Fruit fly (Drosophila melanogaster) whole organism, embryonic: ENCODE data around the gene hop.

Source experiments
- Ada2b ChIP-seq: fragments of 200-800 bp; sonication (Bioruptor generic); IDR thresholded peaks from 2 replicates; pipeline ENCODE4 v1.3.6; 2022; ENCODE audit warnings: missing biosample characterization, missing genetic modification characterization
- Aef1 ChIP-seq: fragments of 200-800 bp; sonication (Bioruptor generic); IDR thresholded peaks from 3 replicates; pipeline ENCODE4 v1.3.6; 2022; ENCODE audit warnings: missing biosample characterization, missing genetic modification characterization
- Antp ChIP-seq: fragments of 200-800 bp; sonication (Bioruptor generic); optimal IDR thresholded peaks from 3 replicates; lab custom pipeline; 2016; ENCODE audit warnings: missing biosample characterization, missing genetic modification characterization
- Bgb ChIP-seq: fragments of 200-800 bp; sonication (Bioruptor generic); IDR thresholded peaks from 2 replicates; pipeline ENCODE4 v1.3.6; 2022; ENCODE audit warnings: missing biosample characterization, missing genetic modification characterization; ENCODE audit not compliant: partially characterized antibody
- CG10147 ChIP-seq: fragments of 200-800 bp; sonication (Bioruptor generic); optimal IDR thresholded peaks from 2 replicates; lab custom pipeline; 2019; ENCODE audit warnings: missing biosample characterization, mild to moderate bottlenecking, missing genetic modification characterization, moderate library complexity
- CG1024 ChIP-seq: fragments of 200-800 bp; sonication (Bioruptor generic); IDR thresholded peaks from 2 replicates; pipeline ENCODE4 v1.3.6; 2022; ENCODE audit warnings: missing biosample characterization, missing genetic modification characterization
- CG13123 ChIP-seq: fragments of 200-800 bp; sonication (Bioruptor generic); optimal IDR thresholded peaks from 2 replicates; lab custom pipeline; 2016; ENCODE audit warnings: missing biosample characterization, missing genetic modification characterization
- CG13287 ChIP-seq: fragments of 200-800 bp; sonication (Bioruptor generic); IDR thresholded peaks from 2 replicates; pipeline ENCODE4 v1.3.6; 2022; ENCODE audit warnings: missing biosample characterization, missing genetic modification characterization; ENCODE audit not compliant: partially characterized antibody
- CG13894 ChIP-seq: fragments of 200-800 bp; sonication (Bioruptor generic); optimal IDR thresholded peaks from 3 replicates; lab custom pipeline; 2018; ENCODE audit warnings: missing biosample characterization, mild to moderate bottlenecking, missing genetic modification characterization, moderate library complexity
- CG14667 ChIP-seq: fragments of 200-800 bp; sonication (Bioruptor generic); IDR thresholded peaks from 2 replicates; pipeline ENCODE4 v1.3.6; 2022; ENCODE audit warnings: missing biosample characterization, missing genetic modification characterization
- CG15601 ChIP-seq: fragments of 200-800 bp; sonication (Bioruptor generic); optimal IDR thresholded peaks from 3 replicates; lab custom pipeline; 2019; ENCODE audit warnings: missing biosample characterization, mild to moderate bottlenecking, missing genetic modification characterization, moderate library complexity
- CG17328 ChIP-seq: fragments of 200-800 bp; sonication (Bioruptor generic); IDR thresholded peaks from 2 replicates; pipeline ENCODE4 v1.3.6; 2022; ENCODE audit warnings: missing biosample characterization, missing genetic modification characterization
- CG17359 ChIP-seq: fragments of 200-800 bp; sonication (Bioruptor generic); optimal IDR thresholded peaks from 3 replicates; lab custom pipeline; 2018; ENCODE audit warnings: missing biosample characterization, mild to moderate bottlenecking, missing genetic modification characterization, moderate library complexity
- CG3281 ChIP-seq: fragments of 200-800 bp; sonication (Bioruptor generic); optimal IDR thresholded peaks from 3 replicates; lab custom pipeline; 2017; ENCODE audit warnings: missing biosample characterization, mild to moderate bottlenecking, missing genetic modification characterization
- CG4282 ChIP-seq: fragments of 200-800 bp; sonication (Bioruptor generic); optimal IDR thresholded peaks from 2 replicates; lab custom pipeline; 2016; ENCODE audit warnings: missing biosample characterization, missing genetic modification characterization
- CG7372 ChIP-seq: fragments of 200-800 bp; sonication (Bioruptor generic); IDR thresholded peaks from 2 replicates; pipeline ENCODE4 v1.3.6; 2022; ENCODE audit warnings: missing biosample characterization, missing genetic modification characterization
- CG7556 ChIP-seq: fragments of 200-800 bp; sonication (Bioruptor generic); optimal IDR thresholded peaks from 2 replicates; lab custom pipeline; 2017; ENCODE audit warnings: missing biosample characterization, mild to moderate bottlenecking, missing genetic modification characterization
- CG7745 ChIP-seq: fragments of 200-800 bp; sonication (Bioruptor generic); optimal IDR thresholded peaks from 2 replicates; lab custom pipeline; 2018; ENCODE audit warnings: missing biosample characterization, mild to moderate bottlenecking, missing genetic modification characterization, moderate library complexity
- CG7963 ChIP-seq: fragments of 200-800 bp; sonication (Bioruptor generic); IDR thresholded peaks from 3 replicates; pipeline ENCODE4 v1.3.6; 2022; ENCODE audit warnings: missing biosample characterization, missing genetic modification characterization; ENCODE audit not compliant: partially characterized antibody
- Dll ChIP-seq: fragments of 200-800 bp; sonication (Bioruptor generic); IDR thresholded peaks from 4 replicates; pipeline ENCODE4 v1.3.6; 2022; ENCODE audit warnings: missing biosample characterization, missing genetic modification characterization; ENCODE audit not compliant: partially characterized antibody
- Fer2 ChIP-seq: fragments of 200-800 bp; sonication (Bioruptor generic); optimal IDR thresholded peaks from 2 replicates; lab custom pipeline; 2018; ENCODE audit warnings: missing biosample characterization, mild to moderate bottlenecking, missing genetic modification characterization, moderate library complexity
- Gsc ChIP-seq: fragments of 200-800 bp; sonication (Bioruptor generic); IDR thresholded peaks from 2 replicates; pipeline ENCODE4 v1.3.6; 2022; ENCODE audit warnings: missing biosample characterization, missing genetic modification characterization
- Gug ChIP-seq: fragments of 200-800 bp; sonication (Bioruptor generic); IDR thresholded peaks from 4 replicates; pipeline ENCODE4 v1.3.6; 2022; ENCODE audit warnings: missing biosample characterization, missing genetic modification characterization
- HLH54F ChIP-seq: fragments of 200-800 bp; sonication (Bioruptor generic); optimal IDR thresholded peaks from 3 replicates; lab custom pipeline; 2016; ENCODE audit warnings: missing biosample characterization, missing genetic modification characterization
- HmgD ChIP-seq: fragments of 200-800 bp; sonication (Bioruptor generic); optimal IDR thresholded peaks from 3 replicates; lab custom pipeline; 2016; ENCODE audit warnings: missing biosample characterization, missing genetic modification characterization
- Hmr ChIP-seq: fragments of 200-800 bp; sonication (Bioruptor generic); optimal IDR thresholded peaks from 3 replicates; lab custom pipeline; 2017; ENCODE audit warnings: mild to moderate bottlenecking, missing biosample characterization, missing genetic modification reagents, missing genetic modification characterization
- Hr51 ChIP-seq, 2 experiments: fragments of 200-800 bp; sonication (Bioruptor generic); optimal IDR thresholded peaks; 2 replicates in 1 of 2; 3 replicates in 1 of 2; lab custom pipeline; 2016 to 2018; ENCODE audit warnings: missing biosample characterization in 2 of 2, missing genetic modification characterization in 2 of 2, mild to moderate bottlenecking in 1 of 2, moderate library complexity in 1 of 2
- Lim3 ChIP-seq: fragments of 200-800 bp; sonication (Bioruptor generic); IDR thresholded peaks from 2 replicates; pipeline ENCODE4 v1.3.6; 2022; ENCODE audit warnings: missing biosample characterization, missing genetic modification characterization
- Scr ChIP-seq: fragments of 200-800 bp; sonication (Bioruptor generic); IDR thresholded peaks from 2 replicates; pipeline ENCODE4 v1.3.6; 2022; ENCODE audit warnings: missing biosample characterization, missing genetic modification characterization; ENCODE audit not compliant: partially characterized antibody
- Ssrp ChIP-seq: fragments of 200-800 bp; sonication (Bioruptor generic); optimal IDR thresholded peaks from 2 replicates; lab custom pipeline; 2018; ENCODE audit warnings: missing biosample characterization, mild to moderate bottlenecking, missing genetic modification characterization, moderate library complexity
- Stat92E ChIP-seq, 3 experiments: fragments of >200 bp in 2 of 3; fragments of 200-800 bp in 1 of 3; sonication (Bioruptor generic) in 1 of 3; optimal IDR thresholded peaks; 2 replicates each; lab custom pipeline; 2017 to 2019; ENCODE audit warnings: missing biosample characterization in 3 of 3, missing genetic modification characterization in 3 of 3, mild to moderate bottlenecking in 1 of 3, moderate library complexity in 1 of 3
- al ChIP-seq: fragments of 200-800 bp; sonication (Bioruptor generic); IDR thresholded peaks from 2 replicates; pipeline ENCODE4 v1.3.6; 2022; ENCODE audit warnings: missing biosample characterization, missing genetic modification characterization
- crol ChIP-seq: fragments of 200-800 bp; sonication (Bioruptor generic); IDR thresholded peaks from 2 replicates; pipeline ENCODE4 v1.3.6; 2022; ENCODE audit warnings: missing biosample characterization, missing genetic modification characterization
- dimm ChIP-seq: fragments of 200-800 bp; sonication (Bioruptor generic); IDR thresholded peaks from 2 replicates; pipeline ENCODE4 v1.3.6; 2022; ENCODE audit warnings: missing biosample characterization, missing genetic modification characterization
- disco-r ChIP-seq: fragments of 200-800 bp; sonication (Bioruptor generic); optimal IDR thresholded peaks from 2 replicates; lab custom pipeline; 2016; ENCODE audit warnings: missing biosample characterization, missing genetic modification characterization
- dpn ChIP-seq, 2 experiments: fragments of 200-800 bp; sonication (Bioruptor generic); optimal IDR thresholded peaks; 3 replicates each; lab custom pipeline; 2016; ENCODE audit warnings: missing biosample characterization in 2 of 2, missing genetic modification characterization in 2 of 2
- fd3F ChIP-seq: fragments of 200-800 bp; sonication (Bioruptor generic); optimal IDR thresholded peaks from 2 replicates; lab custom pipeline; 2018; ENCODE audit warnings: missing biosample characterization, mild to moderate bottlenecking, missing genetic modification characterization, moderate library complexity
- fru ChIP-seq: fragments of >200 bp; optimal IDR thresholded peaks from 2 replicates; lab custom pipeline; 2017
- gro ChIP-seq: fragments of 200-800 bp; sonication (Bioruptor generic); optimal IDR thresholded peaks from 2 replicates; lab custom pipeline; 2016; ENCODE audit warnings: missing biosample characterization, missing genetic modification characterization
- her ChIP-seq: fragments of 200-800 bp; sonication (Bioruptor generic); optimal IDR thresholded peaks from 2 replicates; lab custom pipeline; 2016; ENCODE audit warnings: missing biosample characterization, missing genetic modification characterization
- hkb ChIP-seq, 2 experiments: fragments of 200-800 bp in 1 of 2; fragments of >200 bp in 1 of 2; sonication (Bioruptor generic) in 1 of 2; IDR thresholded peaks in 1 of 2; optimal IDR thresholded peaks in 1 of 2; 2 replicates each; pipeline versions ENCODE4 v1.3.6 to Lab custom; 2017 to 2022; ENCODE audit warnings: missing biosample characterization in 1 of 2, missing genetic modification characterization in 1 of 2
- jumu ChIP-seq: fragments of 200-800 bp; sonication (Bioruptor generic); optimal IDR thresholded peaks from 3 replicates; lab custom pipeline; 2016; ENCODE audit warnings: missing biosample characterization, missing genetic modification characterization
- pan ChIP-seq, 4 experiments: fragments of >200 bp in 3 of 4; fragments of 200-800 bp in 1 of 4; sonication (Bioruptor generic) in 1 of 4; optimal IDR thresholded peaks in 3 of 4; IDR thresholded peaks in 1 of 4; 2 replicates each; pipeline versions ENCODE4 v1.3.6 to Lab custom; 2017 to 2022; ENCODE audit warnings: missing biosample characterization in 2 of 4, missing genetic modification characterization in 2 of 4, mixed read lengths in 1 of 4
- sens ChIP-seq: fragments of 200-800 bp; sonication (Bioruptor generic); peaks from one replicate; lab custom pipeline; 2016; ENCODE audit warnings: missing biosample characterization, missing genetic modification characterization
- toy ChIP-seq: fragments of 200-800 bp; sonication (Bioruptor generic); IDR thresholded peaks from 2 replicates; pipeline ENCODE4 v1.3.6; 2022; ENCODE audit warnings: missing biosample characterization, missing genetic modification characterization
- vnd ChIP-seq: fragments of 200-800 bp; sonication (Bioruptor generic); IDR thresholded peaks from 3 replicates; pipeline ENCODE4 v1.3.6; 2022; ENCODE audit warnings: missing biosample characterization, missing genetic modification characterization; ENCODE audit not compliant: partially characterized antibody
- vvl ChIP-seq: fragments of 200-800 bp; sonication (Bioruptor generic); IDR thresholded peaks from 2 replicates; pipeline ENCODE4 v1.3.6; 2022; ENCODE audit warnings: missing biosample characterization, missing genetic modification characterization
- wor ChIP-seq: fragments of 200-800 bp; sonication (Bioruptor generic); IDR thresholded peaks from 2 replicates; pipeline ENCODE4 v1.3.6; 2022; ENCODE audit warnings: missing biosample characterization, missing genetic modification characterization

The hop gene

DNA sequence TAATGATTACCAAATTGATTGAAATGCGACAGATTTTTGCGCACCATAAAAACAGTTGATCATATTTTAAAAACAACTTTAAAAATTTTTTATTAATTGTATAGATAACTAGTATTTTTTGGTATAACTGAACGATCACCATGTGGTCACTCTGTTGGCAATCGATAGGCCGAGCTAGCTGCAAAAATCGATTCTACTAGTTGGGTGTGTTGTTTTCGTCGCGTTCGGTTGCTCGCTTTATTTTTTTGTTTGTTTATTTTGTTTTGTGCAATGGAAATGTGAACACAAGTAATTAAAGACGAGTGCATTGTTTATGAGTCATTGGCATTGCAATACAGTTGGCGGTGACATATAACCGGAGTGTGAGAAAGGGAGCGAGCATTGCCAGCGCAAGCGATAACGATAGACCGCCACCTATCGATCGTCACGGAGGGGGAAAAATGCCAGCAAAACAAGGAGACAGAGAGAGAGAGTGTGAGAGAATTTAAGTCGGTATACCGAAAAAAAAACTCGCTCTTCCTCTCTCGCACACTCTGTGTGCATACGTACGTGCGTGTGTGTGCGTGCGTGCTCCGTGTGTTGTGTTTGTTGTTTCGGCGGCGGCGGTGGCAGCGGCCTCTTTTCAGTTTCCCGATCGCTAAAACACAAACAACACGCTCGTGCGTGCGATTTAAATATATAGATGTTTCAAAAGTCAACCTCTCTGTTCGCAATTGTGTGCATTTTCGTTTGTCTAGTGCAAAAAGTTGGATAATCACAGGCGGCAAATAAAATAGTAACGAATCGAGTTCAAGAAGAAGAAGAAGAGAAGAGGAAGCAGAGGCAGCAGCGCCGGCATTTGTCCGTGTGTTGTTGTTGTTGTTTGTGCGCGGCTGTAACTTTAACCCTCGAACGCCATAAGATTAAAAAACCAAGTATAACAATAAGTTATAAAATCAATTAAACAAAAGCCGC is 21.9 kb upstream of the hop start (continued):
- TF ChIP-seq Stat92E (GFP tag; optimal IDR thresholded peaks at IDR 0.05; lab: Kevin White, UChicago) = no peak
- TF ChIP-seq CG14667 = no peak
- TF ChIP-seq CG17359 (tag; lab: Kevin White, UChicago) = peak; percentile 2
- no peak for TF ChIP-seq Aef1
- TF ChIP-seq wor (GFP tag; lab: Robert Waterston, UW) = no peak
- TF ChIP-seq CG7556 (GFP tag; lab: Kevin White, UChicago) = no peak
- TF ChIP-seq gro (GFP tag; lab: Kevin White, UChicago) = no peak
- no peak for TF ChIP-seq CG13123 (GFP tag; lab: Kevin White, UChicago)
- TF ChIP-seq sens (GFP tag; lab: Kevin White, UChicago) = peak; percentile 54
- TF ChIP-seq CG10147 = no peak
- no peak for TF ChIP-seq CG1024 (GFP tag; lab: Robert Waterston, UW)
- TF ChIP-seq pan (optimal IDR thresholded peaks at IDR 0.05; lab: Kevin White, UChicago) = no peak
- TF ChIP-seq pan (GFP tag; optimal IDR thresholded peaks at IDR 0.05 in 1 of 2, IDR thresholded peaks at IDR 0.05 in 1 of 2) = no peak
- no peak for TF ChIP-seq her (GFP tag; lab: Kevin White, UChicago)
- no peak for TF ChIP-seq Hr51 (GFP tag; optimal IDR thresholded peaks at IDR 0.05; lab: Kevin White, UChicago)
- no peak for TF ChIP-seq fd3F (GFP tag; lab: Kevin White, UChicago)
- no peak for TF ChIP-seq CG7372 (GFP tag; lab: Robert Waterston, UW)
- no peak for TF ChIP-seq Gug
- TF ChIP-seq CG7963 (GFP tag; lab: Robert Waterston, UW) = peak; percentile 81
- TF ChIP-seq vvl = no peak
- TF ChIP-seq CG4282 = no peak
- TF ChIP-seq CG15601 = no peak
- no peak for TF ChIP-seq al (GFP tag; lab: Robert Waterston, UW)
- TF ChIP-seq dpn (GFP tag; optimal IDR thresholded peaks at IDR 0.05; lab: Kevin White, UChicago) = no peak
- peak; percentile 5 for TF ChIP-seq CG3281 (GFP tag; lab: Kevin White, UChicago)
- TF ChIP-seq Dll = peak; percentile 79
- no peak for TF ChIP-seq Ssrp (tag; lab: Kevin White, UChicago)
- no peak for TF ChIP-seq CG13894
- no peak for TF ChIP-seq Ada2b
- no peak for TF ChIP-seq Gsc (GFP tag; lab: Robert Waterston, UW)
- TF ChIP-seq fru (lab: Kevin White, UChicago) = no peak
- TF ChIP-seq CG17328 (GFP tag; lab: Robert Waterston, UW) = no peak
- TF ChIP-seq CG13287 (GFP tag; lab: Robert Waterston, UW) = peak; percentile 76
- TF ChIP-seq HLH54F = no peak
- no peak for TF ChIP-seq dimm
- TF ChIP-seq vnd (GFP tag; lab: Robert Waterston, UW) = peak; percentile 68; the same call in 2 of the 3 replicates
- peak; percentile 13 for TF ChIP-seq Hmr (GFP tag; lab: Kevin White, UChicago)
- TF ChIP-seq Antp (GFP tag; lab: Kevin White, UChicago) = no peak
- 0 out of 2 replicates have a peak, but pooled peaks have one; percentile 37 for TF ChIP-seq crol (GFP tag; lab: Robert Waterston, UW)
- peak; percentile 71 for TF ChIP-seq Bgb (GFP tag; lab: Robert Waterston, UW)
- TF ChIP-seq disco-r (GFP tag; lab: Kevin White, UChicago) = no peak
- no peak for TF ChIP-seq jumu (GFP tag; lab: Kevin White, UChicago)
- no peak for TF ChIP-seq hkb (optimal IDR thresholded peaks at IDR 0.05; lab: Kevin White, UChicago)
- no peak for TF ChIP-seq hkb (GFP tag; IDR thresholded peaks at IDR 0.05; lab: Robert Waterston, UW)
- no peak for TF ChIP-seq HmgD (GFP tag; lab: Kevin White, UChicago)
- TF ChIP-seq Scr = peak; percentile 78
- TF ChIP-seq Lim3 = no peak
- no peak for TF ChIP-seq CG7745 (tag; lab: Kevin White, UChicago)
- TF ChIP-seq toy (GFP tag; lab: Robert Waterston, UW) = no peak
- no peak for TF ChIP-seq Fer2 (tag; lab: Kevin White, UChicago)
